Worm (Caenorhabditis elegans) whole organism, early embryonic: ENCODE results near the gene ostb-1.

Experiments used
- ama-1 ChIP-seq: fragments of 150-350 bp; optimal IDR thresholded peaks from 2 replicates; lab custom pipeline; 2014
- ets-7 ChIP-seq: sonication (generic microtip); optimal IDR thresholded peaks from 2 replicates; lab custom pipeline; 2016; ENCODE audit warnings: missing genotype, missing genetic modification characterization, missing compliant biosample characterization
- hnd-1 ChIP-seq: sonication (generic microtip); optimal IDR thresholded peaks from 2 replicates; lab custom pipeline; 2016; ENCODE audit warnings: missing genetic modification characterization, missing compliant biosample characterization

- TF ChIP-seq hnd-1 (tag; lab: Kevin White, UChicago) (no peak), ama-1 (lab: Kevin White, UChicago) (no peak), ets-7 (tag; lab: Kevin White, UChicago) (no peak)
Measured at ce11 chrII:7860221-7860928, 3.9 kb upstream of the ostb-1 start, which contains the start of gene lin-5.
